Worm (Caenorhabditis elegans) whole organism, L4/young adult: ENCODE results near the gene nish-1.
A peak's percentile ranks its signal among the peaks of the same experiment; 100 is the strongest.

Experiments used
- W03F9.2 ChIP-seq: fragments of 150-350 bp; optimal IDR thresholded peaks from 2 replicates; lab custom pipeline; 2014; ENCODE audit warnings: missing biosample characterization, missing genetic modification characterization
- dao-5 ChIP-seq: sonication (generic microtip); optimal IDR thresholded peaks from 2 replicates; lab custom pipeline; 2016; ENCODE audit warnings: missing genotype, missing genetic modification characterization, moderate library complexity, missing compliant biosample characterization
- him-1 ChIP-seq: sonication (generic microtip); optimal IDR thresholded peaks from 2 replicates; lab custom pipeline; 2016; ENCODE audit warnings: missing genotype, missing genetic modification reagents, missing genetic modification characterization, missing compliant biosample characterization

Gene nish-1

ce11 chrIV:10852403-10852802, 11.7 kb upstream of the nish-1 start:
- TF ChIP-seq him-1 (tag; lab: Kevin White, UChicago) (no peak), dao-5 (no peak), W03F9.2 (no peak)

- TF ChIP-seq dao-5 (no peak), W03F9.2 (no peak), him-1 (tag; lab: Kevin White, UChicago) (no peak)
Measured at ce11 chrIV:10854042-10854441, 10.1 kb upstream of the nish-1 start.

- TF ChIP-seq W03F9.2, result no peak
- TF ChIP-seq him-1 (tag; lab: Kevin White, UChicago), result no peak
- TF ChIP-seq dao-5, result no peak
Measured at ce11 chrIV:10855049-10855448, 9.1 kb upstream of the nish-1 start, which contains the start of gene T11G6.3. TSS of gene T11G6.3 (minus strand) at chrIV:10855237.

ce11 chrIV:10855946-10856345, 8.2 kb upstream of the nish-1 start:
- TF ChIP-seq him-1 (tag; lab: Kevin White, UChicago) (no peak), W03F9.2 (no peak)

ce11 chrIV:10858300-10859016, 5.7 kb upstream of the nish-1 start, which contains the start of the genes T11G6.2 and hars-1:
TSS of gene T11G6.2 (minus strand) at chrIV:10858496.
TSS of gene hars-1 (plus strand) at chrIV:10858957.
- TF ChIP-seq him-1 (tag; lab: Kevin White, UChicago), result no peak
- peak; percentile 31 for TF ChIP-seq W03F9.2

ce11 chrIV:10861102-10861501, 3.0 kb upstream of the nish-1 start, which contains the start of gene rbm-22:
TSS of gene rbm-22 (plus strand) at chrIV:10861402.
- no peak for TF ChIP-seq W03F9.2
- no peak for TF ChIP-seq dao-5
- no peak for TF ChIP-seq him-1 (tag; lab: Kevin White, UChicago)

ce11 chrIV:10867370-10868146, 3.4 kb downstream of the nish-1 start:
- no peak for TF ChIP-seq him-1 (tag; lab: Kevin White, UChicago)
- TF ChIP-seq W03F9.2, result no peak
- TF ChIP-seq dao-5, result no peak

- TF ChIP-seq W03F9.2 (no peak), him-1 (tag; lab: Kevin White, UChicago) (no peak), dao-5 (no peak)
Measured at ce11 chrIV:10868629-10869251, 4.6 kb downstream of the nish-1 start, which contains the start of gene F13E9.11. TSS of gene F13E9.11 (minus strand) at chrIV:10869135.

ce11 chrIV:10869642-10870041, 5.5 kb downstream of the nish-1 start:
- no peak for TF ChIP-seq him-1 (tag; lab: Kevin White, UChicago)
- TF ChIP-seq W03F9.2, result no peak
- no peak for TF ChIP-seq dao-5

- TF ChIP-seq dao-5 (no peak), him-1 (tag; lab: Kevin White, UChicago) (peak; percentile 1)
Measured at ce11 chrIV:10870158-10870557, 6.0 kb downstream of the nish-1 start.

- TF ChIP-seq him-1 (tag; lab: Kevin White, UChicago), result no peak
- no peak for TF ChIP-seq dao-5
- TF ChIP-seq W03F9.2, result no peak
Measured at ce11 chrIV:10874527-10874926, 10.4 kb downstream of the nish-1 start, which contains the start of gene F13E9.12. TSS of gene F13E9.12 (minus strand) at chrIV:10874627.

ce11 chrIV:10876844-10877243, 12.7 kb downstream of the nish-1 start, which contains the start of gene fipr-14:
TSS of gene fipr-14 (plus strand) at chrIV:10877144.
- no peak for TF ChIP-seq W03F9.2
- no peak for TF ChIP-seq him-1 (tag; lab: Kevin White, UChicago)
- TF ChIP-seq dao-5, result no peak

- TF ChIP-seq dao-5 (no peak), W03F9.2 (no peak), him-1 (tag; lab: Kevin White, UChicago) (no peak)
Measured at ce11 chrIV:10879542-10879941, 15.4 kb downstream of the nish-1 start, which contains the start of gene sdz-13. TSS of gene sdz-13 (minus strand) at chrIV:10879642.

ce11 chrIV:10880264-10880663, 16.1 kb downstream of the nish-1 start, which contains the start of gene fipr-15:
TSS of gene fipr-15 (plus strand) at chrIV:10880564.
- no peak for TF ChIP-seq W03F9.2
- no peak for TF ChIP-seq him-1 (tag; lab: Kevin White, UChicago)
- no peak for TF ChIP-seq dao-5
